Worm (Caenorhabditis elegans) whole organism, L4 larva: Measurements from ENCODE around the gene K01G5.8.

Experiments
- F37D6.2 ChIP-seq: sonication (generic microtip); optimal IDR thresholded peaks from 2 replicates; lab custom pipeline; 2016; ENCODE audit warnings: mild to moderate bottlenecking, missing genetic modification characterization, missing compliant biosample characterization
- T20F7.1 ChIP-seq: fragments of 200-800 bp; sonication (Bioruptor generic); optimal IDR thresholded peaks from 2 replicates; lab custom pipeline; 2018; ENCODE audit warnings: mild to moderate bottlenecking, missing genetic modification characterization, missing compliant biosample characterization
- T26A8.4 ChIP-seq: fragments of 200-800 bp; sonication (Bioruptor generic); IDR thresholded peaks from 2 replicates; pipeline ENCODE4 v1.3.6; 2022; ENCODE audit warnings: missing genetic modification characterization, missing compliant biosample characterization
- Y75B8A.6 ChIP-seq: fragments of 200-800 bp; sonication (Bioruptor generic); IDR thresholded peaks from 2 replicates; pipeline ENCODE4 v1.3.6; 2022; ENCODE audit warnings: missing genetic modification reagents, missing genetic modification characterization, missing compliant biosample characterization
- arid-1 ChIP-seq: fragments of 200-800 bp; sonication (Bioruptor generic); conservative IDR thresholded peaks from 2 replicates; pipeline ENCODE4 v1.3.6; 2022; ENCODE audit warnings: missing genetic modification reagents, missing genetic modification characterization, missing compliant biosample characterization
- ceh-20 ChIP-seq: fragments of 200-800 bp; sonication (Bioruptor generic); IDR thresholded peaks from 2 replicates; pipeline ENCODE4 v1.3.6; 2022; ENCODE audit warnings: missing genetic modification reagents, missing genetic modification characterization, missing compliant biosample characterization
- ceh-44 ChIP-seq: fragments of 200-800 bp; sonication (Bioruptor generic); IDR thresholded peaks from 2 replicates; pipeline ENCODE4 v1.3.6; 2022; ENCODE audit warnings: missing genetic modification reagents, missing genetic modification characterization, missing compliant biosample characterization
- ceh-62 ChIP-seq: sonication (generic microtip); optimal IDR thresholded peaks from 2 replicates; lab custom pipeline; 2017; ENCODE audit warnings: missing biosample characterization, missing genetic modification characterization
- ctbp-1 ChIP-seq: fragments of 200-800 bp; sonication (Bioruptor generic); IDR thresholded peaks from 2 replicates; pipeline ENCODE4 v1.3.6; 2022; ENCODE audit warnings: missing genetic modification reagents, missing genetic modification characterization, missing compliant biosample characterization
- daf-12 ChIP-seq: fragments of 150-350 bp; optimal IDR thresholded peaks from 2 replicates; lab custom pipeline; 2014; ENCODE audit warnings: missing biosample characterization, missing genetic modification reagents, missing genetic modification characterization
- daf-16 ChIP-seq, 3 experiments: sonication (generic microtip); optimal IDR thresholded peaks; 2 replicates each; lab custom pipeline; 2016 to 2017; ENCODE audit warnings: missing genetic modification characterization in 3 of 3, missing genetic modification reagents in 3 of 3, mild to moderate bottlenecking in 2 of 3, missing compliant biosample characterization in 2 of 3, missing biosample characterization in 1 of 3, moderate library complexity in 1 of 3
- dmd-6 ChIP-seq: fragments of 200-800 bp; sonication (Bioruptor generic); IDR thresholded peaks from 2 replicates; pipeline ENCODE4 v1.3.6; 2022; ENCODE audit warnings: missing genetic modification reagents, missing genetic modification characterization, missing compliant biosample characterization
- dmd-9 ChIP-seq: fragments of 200-800 bp; sonication (Bioruptor generic); IDR thresholded peaks from 2 replicates; pipeline ENCODE4 v1.3.6; 2022; ENCODE audit warnings: missing genetic modification reagents, missing genetic modification characterization, missing compliant biosample characterization
- duxl-1 ChIP-seq: sonication (generic microtip); optimal IDR thresholded peaks from 2 replicates; lab custom pipeline; 2016; ENCODE audit warnings: mild to moderate bottlenecking, missing genetic modification characterization, moderate library complexity, missing compliant biosample characterization; ENCODE audit not compliant: poor library complexity
- dve-1 ChIP-seq: sonication (generic microtip); optimal IDR thresholded peaks from 2 replicates; lab custom pipeline; 2017; ENCODE audit warnings: antibody characterized with exemption, mild to moderate bottlenecking, missing genetic modification characterization, missing compliant biosample characterization; ENCODE audit not compliant: insufficient read depth
- egl-27 ChIP-seq: sonication (generic microtip); optimal IDR thresholded peaks from 3 replicates; lab custom pipeline; 2017; ENCODE audit warnings: missing biosample characterization, missing genetic modification reagents, missing genetic modification characterization
- hif-1 ChIP-seq, 2 experiments: sonication (generic microtip); optimal IDR thresholded peaks; 2 replicates each; lab custom pipeline; 2016 to 2017; ENCODE audit warnings: missing compliant biosample characterization in 2 of 2, missing genetic modification characterization in 2 of 2, missing genetic modification reagents in 2 of 2, missing genotype in 2 of 2, mild to moderate bottlenecking in 1 of 2
- hlh-11 ChIP-seq: fragments of 200-800 bp; sonication (Bioruptor generic); optimal IDR thresholded peaks from 2 replicates; lab custom pipeline; 2018; ENCODE audit warnings: mild to moderate bottlenecking, missing genetic modification characterization, missing compliant biosample characterization
- hlh-30 ChIP-seq: sonication (generic microtip); optimal IDR thresholded peaks from 2 replicates; lab custom pipeline; 2017; ENCODE audit warnings: antibody characterized with exemption, mild to moderate bottlenecking, missing genetic modification characterization, missing compliant biosample characterization; ENCODE audit not compliant: insufficient read depth
- lin-1 ChIP-seq: fragments of 200-800 bp; sonication (Bioruptor generic); IDR thresholded peaks from 2 replicates; pipeline ENCODE4 v1.3.6; 2022; ENCODE audit warnings: missing genetic modification reagents, missing genetic modification characterization, missing compliant biosample characterization
- lin-38 ChIP-seq: fragments of 200-800 bp; sonication (Bioruptor generic); IDR thresholded peaks from 2 replicates; pipeline ENCODE4 v1.3.6; 2022; ENCODE audit warnings: missing genetic modification reagents, missing genetic modification characterization, missing compliant biosample characterization
- lin-39 ChIP-seq: fragments of 150-350 bp; optimal IDR thresholded peaks from 2 replicates; lab custom pipeline; 2014; ENCODE audit warnings: missing biosample characterization, missing genetic modification reagents, missing genetic modification characterization
- lsy-2 ChIP-seq, 2 experiments: fragments of 150-350 bp in 1 of 2; sonication (generic microtip) in 1 of 2; optimal IDR thresholded peaks; 2 replicates each; lab custom pipeline; 2014 to 2017; ENCODE audit warnings: missing biosample characterization in 2 of 2, missing genetic modification characterization in 2 of 2
- mdl-1 ChIP-seq, 2 experiments: fragments of 150-350 bp in 1 of 2; sonication (generic microtip) in 1 of 2; optimal IDR thresholded peaks; 2 replicates each; lab custom pipeline; 2014 to 2017; ENCODE audit warnings: missing biosample characterization in 2 of 2, missing genetic modification characterization in 2 of 2
- mdt-29 ChIP-seq: fragments of 200-800 bp; sonication (Bioruptor generic); IDR thresholded peaks from 2 replicates; pipeline ENCODE4 v1.3.6; 2022; ENCODE audit warnings: missing genetic modification reagents, missing genetic modification characterization, missing compliant biosample characterization
- mep-1 ChIP-seq: fragments of 150-350 bp; sonication (generic microtip); optimal IDR thresholded peaks from 3 replicates; lab custom pipeline; 2014; ENCODE audit warnings: missing biosample characterization, missing genetic modification characterization
- mes-2 ChIP-seq: sonication (generic microtip); optimal IDR thresholded peaks from 2 replicates; lab custom pipeline; 2016; ENCODE audit warnings: missing genotype, mild to moderate bottlenecking, missing genetic modification characterization, missing compliant biosample characterization; ENCODE audit not compliant: poor library complexity, severe bottlenecking
- mxl-3 ChIP-seq: fragments of 200-800 bp; sonication (Bioruptor generic); optimal IDR thresholded peaks from 2 replicates; lab custom pipeline; 2018; ENCODE audit warnings: mild to moderate bottlenecking, missing genetic modification characterization, missing compliant biosample characterization
- nhr-10 ChIP-seq: fragments of 150-350 bp; optimal IDR thresholded peaks from 2 replicates; lab custom pipeline; 2014; ENCODE audit warnings: missing biosample characterization, missing genetic modification characterization
- nhr-11 ChIP-seq: fragments of 150-350 bp; optimal IDR thresholded peaks from 2 replicates; lab custom pipeline; 2014; ENCODE audit warnings: missing biosample characterization, missing genetic modification characterization
- nhr-111 ChIP-seq: fragments of 200-800 bp; sonication (Bioruptor generic); optimal IDR thresholded peaks from 2 replicates; lab custom pipeline; 2018; ENCODE audit warnings: mild to moderate bottlenecking, missing genetic modification characterization, missing compliant biosample characterization
- nhr-28 ChIP-seq: fragments of 150-350 bp; optimal IDR thresholded peaks from 2 replicates; lab custom pipeline; 2014; ENCODE audit warnings: missing biosample characterization, missing genetic modification characterization
- nhr-48 ChIP-seq: sonication (generic microtip); optimal IDR thresholded peaks from 2 replicates; lab custom pipeline; 2016; ENCODE audit warnings: mild to moderate bottlenecking, missing genetic modification characterization, missing compliant biosample characterization
- nhr-77 ChIP-seq: fragments of 150-350 bp; optimal IDR thresholded peaks from 2 replicates; lab custom pipeline; 2014; ENCODE audit warnings: missing biosample characterization, missing genetic modification characterization
- pqm-1 ChIP-seq: sonication (generic microtip); optimal IDR thresholded peaks from 2 replicates; lab custom pipeline; 2017; ENCODE audit warnings: missing biosample characterization, missing genetic modification characterization
- rbr-2 ChIP-seq: sonication (generic microtip); optimal IDR thresholded peaks from 2 replicates; lab custom pipeline; 2016; ENCODE audit warnings: missing genotype, missing genetic modification characterization, missing compliant biosample characterization
- skn-1 ChIP-seq: fragments of 150-350 bp; optimal IDR thresholded peaks from 2 replicates; lab custom pipeline; 2014; ENCODE audit warnings: missing biosample characterization, missing genetic modification characterization
- spr-1 ChIP-seq: sonication (generic microtip); optimal IDR thresholded peaks from 2 replicates; lab custom pipeline; 2016; ENCODE audit warnings: mild to moderate bottlenecking, missing genetic modification characterization, missing compliant biosample characterization
- spr-3 ChIP-seq: fragments of 200-800 bp; sonication (Bioruptor generic); optimal IDR thresholded peaks from 2 replicates; lab custom pipeline; 2018; ENCODE audit warnings: mild to moderate bottlenecking, missing genetic modification characterization, missing compliant biosample characterization
- tra-1 ChIP-seq: fragments of 200-800 bp; sonication (Bioruptor generic); IDR thresholded peaks from 2 replicates; pipeline ENCODE4 v1.3.6; 2022; ENCODE audit warnings: missing genetic modification reagents, missing genetic modification characterization, missing compliant biosample characterization
- zag-1 ChIP-seq: fragments of 150-350 bp; optimal IDR thresholded peaks from 2 replicates; lab custom pipeline; 2014; ENCODE audit warnings: missing biosample characterization, missing genetic modification characterization
- ztf-11 ChIP-seq: fragments of 150-350 bp; optimal IDR thresholded peaks from 2 replicates; lab custom pipeline; 2014; ENCODE audit warnings: missing biosample characterization, missing genetic modification characterization

Gene K01G5.8

ce11 chrIII:10720170-10720569, 20.4 kb downstream of the K01G5.8 start (continued):
- TF ChIP-seq daf-16 (GFP tag; optimal IDR thresholded peaks at IDR 0.05; lab: Kevin White, UChicago) = peak in 1 of 2 experiments; percentile 93
- TF ChIP-seq daf-16 (tag; optimal IDR thresholded peaks at IDR 0.05; lab: Kevin White, UChicago) = peak; percentile 95
- no peak for TF ChIP-seq ceh-62 (tag; lab: Kevin White, UChicago)
- no peak for TF ChIP-seq dmd-9
- TF ChIP-seq egl-27 (tag; lab: Kevin White, UChicago) = no peak
- peak; percentile 76 for TF ChIP-seq nhr-11 (tag; lab: Kevin White, UChicago)
- TF ChIP-seq zag-1 (tag; lab: Kevin White, UChicago) = no peak
- TF ChIP-seq ceh-20 (GFP tag; lab: Robert Waterston, UW) = peak; percentile 79
- peak; percentile 83 for TF ChIP-seq rbr-2 (tag; lab: Kevin White, UChicago)
- no peak for TF ChIP-seq spr-3
- peak; percentile 68; the same call in 1 of the 2 replicates for TF ChIP-seq arid-1 (GFP tag; lab: Robert Waterston, UW)
- peak; percentile 32 for TF ChIP-seq spr-1 (tag; lab: Kevin White, UChicago)
- peak in 1 of 2 experiments; percentile 90 for TF ChIP-seq hif-1 (tag; optimal IDR thresholded peaks at IDR 0.05; lab: Kevin White, UChicago)
- no peak for TF ChIP-seq daf-12 (tag; lab: Kevin White, UChicago)
- TF ChIP-seq F37D6.2 (tag; lab: Kevin White, UChicago) = peak; percentile 43
- peak; percentile 78 for TF ChIP-seq ctbp-1 (GFP tag; lab: Robert Waterston, UW)

ce11 chrIII:10719057-10719456, 21.5 kb downstream of the K01G5.8 start:
- TF ChIP-seq daf-16 (GFP tag; optimal IDR thresholded peaks at IDR 0.05; lab: Kevin White, UChicago) (no peak), daf-16 (tag; optimal IDR thresholded peaks at IDR 0.05; lab: Kevin White, UChicago) (peak; percentile 22), hif-1 (tag; optimal IDR thresholded peaks at IDR 0.05; lab: Kevin White, UChicago) (no peak), hlh-30 (tag; lab: Kevin White, UChicago) (peak; percentile 61), mep-1 (tag; lab: Kevin White, UChicago) (peak; percentile 33), ztf-11 (tag; lab: Kevin White, UChicago) (no peak), dve-1 (tag; lab: Kevin White, UChicago) (peak; percentile 68), T20F7.1 (GFP tag; lab: Kevin White, UChicago) (peak; percentile 29), skn-1 (tag; lab: Kevin White, UChicago) (no peak), mxl-3 (GFP tag; lab: Kevin White, UChicago) (peak; percentile 56), mdt-29 (GFP tag; lab: Robert Waterston, UW) (0 out of 2 replicates have a peak, but pooled peaks have one; percentile 41), mdl-1 (tag; optimal IDR thresholded peaks at IDR 0.05; lab: Kevin White, UChicago) (peak in 1 of 2 experiments; percentile 69), spr-3 (no peak), lin-1 (GFP tag; lab: Robert Waterston, UW) (0 out of 2 replicates have a peak, but pooled peaks have one; percentile 23), nhr-77 (peak; percentile 65), duxl-1 (tag; lab: Kevin White, UChicago) (peak; percentile 9), lin-38 (0 out of 2 replicates have a peak, but pooled peaks have one; percentile 16), mes-2 (tag; lab: Kevin White, UChicago) (peak; percentile 40), dmd-6 (GFP tag; lab: Robert Waterston, UW) (peak; percentile 62), nhr-10 (tag; lab: Kevin White, UChicago) (peak; percentile 31), nhr-28 (tag; lab: Kevin White, UChicago) (peak; percentile 79), hlh-11 (tag; lab: Kevin White, UChicago) (peak; percentile 86), lin-39 (tag; lab: Kevin White, UChicago) (no peak), nhr-48 (peak; percentile 12), lsy-2 (tag; optimal IDR thresholded peaks at IDR 0.05; lab: Kevin White, UChicago) (peak in 1 of 2 experiments; percentile 21), nhr-111 (GFP tag; lab: Kevin White, UChicago) (no peak), Y75B8A.6 (0 out of 2 replicates have a peak, but pooled peaks have one; percentile 57), ceh-44 (GFP tag; lab: Robert Waterston, UW) (no peak), tra-1 (GFP tag; lab: Robert Waterston, UW) (0 out of 2 replicates have a peak, but pooled peaks have one; percentile 33), T26A8.4 (GFP tag; lab: Robert Waterston, UW) (peak; percentile 57), pqm-1 (peak; percentile 43), arid-1 (GFP tag; lab: Robert Waterston, UW) (0 out of 2 replicates have a peak, but pooled peaks have one; percentile 27)
